Worm (Caenorhabditis elegans) whole organism, L4 larva: ENCODE data around the gene C54D10.4.

Experiments
- D1046.2 ChIP-seq: fragments of 200-800 bp; sonication (Bioruptor generic); IDR thresholded peaks from 2 replicates; pipeline ENCODE4 v1.3.6; 2022; ENCODE audit warnings: missing genetic modification characterization, missing compliant biosample characterization
- Y75B8A.6 ChIP-seq: fragments of 200-800 bp; sonication (Bioruptor generic); IDR thresholded peaks from 2 replicates; pipeline ENCODE4 v1.3.6; 2022; ENCODE audit warnings: missing genetic modification reagents, missing genetic modification characterization, missing compliant biosample characterization
- cey-2 ChIP-seq: sonication (generic microtip); optimal IDR thresholded peaks from 3 replicates; lab custom pipeline; 2017; ENCODE audit warnings: missing genetic modification characterization, mild to moderate bottlenecking, missing compliant biosample characterization, antibody characterized with exemption, borderline replicate concordance; ENCODE audit not compliant: insufficient read depth
- daf-12 ChIP-seq: fragments of 150-350 bp; optimal IDR thresholded peaks from 2 replicates; lab custom pipeline; 2014; ENCODE audit warnings: missing biosample characterization, missing genetic modification reagents, missing genetic modification characterization
- lin-39 ChIP-seq: fragments of 150-350 bp; optimal IDR thresholded peaks from 2 replicates; lab custom pipeline; 2014; ENCODE audit warnings: missing biosample characterization, missing genetic modification reagents, missing genetic modification characterization
- mdl-1 ChIP-seq, 2 experiments: fragments of 150-350 bp in 1 of 2; sonication (generic microtip) in 1 of 2; optimal IDR thresholded peaks; 2 replicates each; lab custom pipeline; 2014 to 2017; ENCODE audit warnings: missing biosample characterization in 2 of 2, missing genetic modification characterization in 2 of 2
- nhr-11 ChIP-seq: fragments of 150-350 bp; optimal IDR thresholded peaks from 2 replicates; lab custom pipeline; 2014; ENCODE audit warnings: missing biosample characterization, missing genetic modification characterization
- nhr-6 ChIP-seq: fragments of 150-350 bp; optimal IDR thresholded peaks from 2 replicates; lab custom pipeline; 2014; ENCODE audit warnings: missing biosample characterization, missing genetic modification characterization
- skn-1 ChIP-seq: fragments of 150-350 bp; optimal IDR thresholded peaks from 2 replicates; lab custom pipeline; 2014; ENCODE audit warnings: missing biosample characterization, missing genetic modification characterization
- spr-3 ChIP-seq: fragments of 200-800 bp; sonication (Bioruptor generic); optimal IDR thresholded peaks from 2 replicates; lab custom pipeline; 2018; ENCODE audit warnings: mild to moderate bottlenecking, missing genetic modification characterization, missing compliant biosample characterization
- unc-130 ChIP-seq: sonication (generic microtip); optimal IDR thresholded peaks from 2 replicates; lab custom pipeline; 2016; ENCODE audit warnings: missing genetic modification reagents, missing genetic modification characterization, missing compliant biosample characterization
- zip-11 ChIP-seq: fragments of 200-800 bp; sonication (Bioruptor generic); IDR thresholded peaks from 2 replicates; pipeline ENCODE4 v1.3.6; 2022; ENCODE audit warnings: missing genetic modification characterization, missing compliant biosample characterization

ce11 chrV:12460583-12460982 is 39.8 kb upstream of the C54D10.4 start:
- TF ChIP-seq zip-11 (GFP tag; lab: Robert Waterston, UW) (no peak), D1046.2 (GFP tag; lab: Robert Waterston, UW) (no peak), nhr-11 (no peak), Y75B8A.6 (GFP tag; lab: Robert Waterston, UW) (no peak), cey-2 (tag; lab: Kevin White, UChicago) (no peak), nhr-6 (no peak), spr-3 (GFP tag; lab: Kevin White, UChicago) (no peak), skn-1 (tag; lab: Kevin White, UChicago) (no peak), lin-39 (tag; lab: Kevin White, UChicago) (no peak), daf-12 (no peak), mdl-1 (tag; optimal IDR thresholded peaks at IDR 0.05; lab: Kevin White, UChicago) (peak in 1 of 2 experiments; percentile 32), unc-130 (GFP tag; lab: Kevin White, UChicago) (no peak)
